Fruit fly (Drosophila melanogaster): ENCODE measurements around the gene stx.

DNA sequence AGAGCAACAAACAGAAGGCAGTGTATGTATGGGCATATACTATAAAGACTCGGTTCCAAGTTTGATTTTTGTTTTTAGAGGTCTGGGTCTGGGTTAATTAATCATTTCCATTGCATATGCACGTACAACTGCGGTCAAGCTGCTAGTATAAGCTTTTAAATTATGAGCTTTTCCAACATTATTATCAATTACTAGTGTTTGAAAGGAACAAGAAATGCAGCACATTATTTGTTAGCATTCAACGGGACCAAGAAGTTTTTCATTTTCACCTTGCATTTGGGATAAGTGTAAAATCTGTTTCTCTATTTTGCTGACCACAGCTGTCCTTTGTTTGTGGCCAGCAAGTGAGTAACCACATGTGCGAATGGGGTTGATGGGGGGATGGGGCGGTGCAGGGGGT lies 26.9 kb downstream of the stx start:
- TF ChIP-seq CG17568 (GFP tag; optimal IDR thresholded peaks at IDR 0.05) (no peak), jumu (GFP tag; optimal IDR thresholded peaks at IDR 0.05) (no peak), gcm (GFP tag; optimal IDR thresholded peaks at IDR 0.05) (no peak), CG31224 (GFP tag; IDR thresholded peaks at IDR 0.05) (no peak), her (GFP tag; optimal IDR thresholded peaks at IDR 0.05) (no peak), CG10267 (tag; optimal IDR thresholded peaks at IDR 0.05) (peak; percentile 11), Dip3 (GFP tag; optimal IDR thresholded peaks at IDR 0.05) (no peak), kay (GFP tag; optimal IDR thresholded peaks at IDR 0.05) (no peak), Dbx (GFP tag; IDR thresholded peaks at IDR 0.05) (no peak), Hr51 (GFP tag; optimal IDR thresholded peaks at IDR 0.05) (peak in 1 of 2 experiments; percentile 77), hkb (optimal IDR thresholded peaks at IDR 0.05) (no peak), hkb (GFP tag; IDR thresholded peaks at IDR 0.05) (peak; percentile 57; the same call in 1 of the 2 replicates), crol (GFP tag; IDR thresholded peaks at IDR 0.05) (no peak), CG10321 (GFP tag; IDR thresholded peaks at IDR 0.05) (no peak)

Measured in whole organism, embryonic.